Worm (Caenorhabditis elegans): ENCODE measurements around the gene fbxb-29.
"Not testable (repeated sequence)": the region's sequence is repeated elsewhere in the genome, so short reads cannot be mapped to it uniquely, and the experiment has no call there.

DNA sequence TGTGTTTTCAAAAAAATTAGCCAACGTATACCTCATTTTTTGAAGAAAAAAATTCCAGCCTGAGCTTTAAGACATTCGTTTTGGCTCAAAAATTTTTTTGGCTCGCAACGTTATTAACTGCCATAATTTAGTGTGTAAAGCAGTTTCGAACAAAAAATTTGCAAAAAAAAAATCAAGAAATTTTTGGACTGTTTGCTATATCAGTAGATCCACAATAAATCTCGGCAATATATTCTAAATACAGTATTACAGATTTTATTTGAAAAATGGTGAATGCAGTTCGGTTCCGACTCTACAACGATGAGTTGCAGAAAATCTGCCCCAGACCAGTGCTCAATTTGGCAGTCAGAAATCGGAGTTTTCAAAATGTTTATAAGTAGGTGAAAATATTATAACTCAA is 31.3 kb downstream of the fbxb-29 start, which contains the start of gene C32B5.6:
- TF ChIP-seq ztf-23 (GFP tag; IDR thresholded peaks at IDR 0.05); ref-1 (GFP tag; conservative IDR thresholded peaks at IDR 0.05): not testable (repeated sequence)
